Fruit fly (Drosophila melanogaster): ENCODE data around the gene elm.

The elm gene

dm6 chr3R:5660198-5660893, 5.7 kb upstream of the elm start, which contains the start of gene Wdr33 (continued):
- TF ChIP-seq CG10979 (tag; optimal IDR thresholded peaks at IDR 0.05) (no peak), HLH4C (GFP tag; IDR thresholded peaks at IDR 0.05; ENCODE audit: partially characterized antibody) (peak; percentile 84), CG13287 (GFP tag; IDR thresholded peaks at IDR 0.05; ENCODE audit: partially characterized antibody) (peak; percentile 89), grau (tag; optimal IDR thresholded peaks at IDR 0.05) (peak; percentile 42), Bdp1 (GFP tag; optimal IDR thresholded peaks at IDR 0.05) (no peak), CG7963 (GFP tag; IDR thresholded peaks at IDR 0.05; ENCODE audit: partially characterized antibody) (peak; percentile 83), Pdp1 (GFP tag; optimal IDR thresholded peaks at IDR 0.05) (peak in 1 of 2 experiments; percentile 0), CG3065 (GFP tag; optimal IDR thresholded peaks at IDR 0.05) (no peak), esg (GFP tag; conservative IDR thresholded peaks at IDR 0.05) (0 out of 2 replicates have a peak, but pooled peaks have one; percentile 44), zfh1 (GFP tag; IDR thresholded peaks at IDR 0.05) (no peak), Nf-YC (tag; optimal IDR thresholded peaks at IDR 0.05) (peak; percentile 31), Hmr (GFP tag; optimal IDR thresholded peaks at IDR 0.05) (peak; percentile 60), CG17385 (GFP tag; optimal IDR thresholded peaks at IDR 0.05) (peak; percentile 36), CG2116 (GFP tag; optimal IDR thresholded peaks at IDR 0.05) (peak; percentile 39), eyg (GFP tag; optimal IDR thresholded peaks at IDR 0.05) (no peak), CG14965 (GFP tag; optimal IDR thresholded peaks at IDR 0.05; ENCODE audit: borderline replicate concordance) (no peak), HLH3B (GFP tag; IDR thresholded peaks at IDR 0.05) (peak; percentile 30; the same call in 1 of the 2 replicates), mam (GFP tag; optimal IDR thresholded peaks at IDR 0.05) (no peak), CG6791 (GFP tag; IDR thresholded peaks at IDR 0.05; ENCODE audit: partially characterized antibody) (peak; percentile 91), al (GFP tag; IDR thresholded peaks at IDR 0.05) (peak; percentile 28; the same call in 1 of the 2 replicates), CoRest (tag; optimal IDR thresholded peaks at IDR 0.05) (peak; percentile 71), CG12104 (GFP tag; optimal IDR thresholded peaks at IDR 0.05) (peak; percentile 27)

DNA sequence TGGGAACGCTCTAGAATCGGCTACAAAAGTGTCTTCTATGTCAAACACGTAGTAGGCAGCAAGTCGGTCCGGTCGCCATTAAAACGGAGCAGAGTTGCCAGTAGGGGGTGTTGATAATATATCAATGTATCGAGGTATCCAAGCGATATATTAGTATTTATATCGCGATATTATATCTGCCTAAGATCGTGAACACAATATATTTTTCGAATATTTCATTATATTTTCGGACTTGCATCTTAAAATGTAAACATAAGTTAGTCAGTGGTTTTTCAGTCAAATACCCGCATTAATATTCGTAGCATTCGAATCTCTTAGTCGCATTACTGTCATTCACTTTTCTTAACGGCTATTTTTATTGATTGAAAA, 5.2 kb upstream of the elm start, which contains the start of gene CG2182:
Gene CG2182 (minus strand): TSS at position 84 of the 369 bp plus-strand sequence.
- TF ChIP-seq CG2120 (GFP tag; optimal IDR thresholded peaks at IDR 0.05) (peak; percentile 31), CG3995 (GFP tag; optimal IDR thresholded peaks at IDR 0.05) (peak; percentile 84), mld (GFP tag; IDR thresholded peaks at IDR 0.05; ENCODE audit: partially characterized antibody) (peak; percentile 58; the same call in 2 of the 3 replicates), CG34224 (GFP tag; IDR thresholded peaks at IDR 0.05; ENCODE audit: partially characterized antibody) (peak; percentile 9), CG16863 (GFP tag; optimal IDR thresholded peaks at IDR 0.05) (no peak), Dref (GFP tag; IDR thresholded peaks at IDR 0.05) (peak; percentile 56), HLH54F (GFP tag; optimal IDR thresholded peaks at IDR 0.05) (no peak), Bdp1 (GFP tag; optimal IDR thresholded peaks at IDR 0.05) (no peak), vnd (GFP tag; IDR thresholded peaks at IDR 0.05; ENCODE audit: partially characterized antibody) (peak; percentile 42), CG1529 (GFP tag; optimal IDR thresholded peaks at IDR 0.05) (no peak), dysf (GFP tag; IDR thresholded peaks at IDR 0.05) (peak; percentile 54; the same call in 2 of the 3 replicates), CG42726 (GFP tag; IDR thresholded peaks at IDR 0.05; ENCODE audit: partially characterized antibody) (peak; percentile 80), Dad (GFP tag; optimal IDR thresholded peaks at IDR 0.05) (peak; percentile 0), CG2129 (GFP tag; IDR thresholded peaks at IDR 0.05; ENCODE audit: partially characterized antibody) (peak; percentile 39; the same call in 1 of the 2 replicates), CG8359 (GFP tag; optimal IDR thresholded peaks at IDR 0.05; ENCODE audit: borderline replicate concordance) (no peak), CG18764 (GFP tag; optimal IDR thresholded peaks at IDR 0.05) (peak; percentile 25), cad (GFP tag; optimal IDR thresholded peaks at IDR 0.05) (no peak), gfzf (GFP tag; optimal IDR thresholded peaks at IDR 0.05) (peak; percentile 19), trem (tag; optimal IDR thresholded peaks at IDR 0.05) (peak; percentile 33), Lim3 (GFP tag; IDR thresholded peaks at IDR 0.05) (no peak), CG1792 (GFP tag; optimal IDR thresholded peaks at IDR 0.05) (peak; percentile 8), CG7963 (GFP tag; IDR thresholded peaks at IDR 0.05; ENCODE audit: partially characterized antibody) (peak; percentile 65; the same call in 2 of the 3 replicates), Bgb (GFP tag; IDR thresholded peaks at IDR 0.05; ENCODE audit: partially characterized antibody) (peak; percentile 77), hb (GFP tag; IDR thresholded peaks at IDR 0.05; ENCODE audit: partially characterized antibody) (peak; percentile 55), Blimp-1 (GFP tag; optimal IDR thresholded peaks at IDR 0.05) (no peak), amos (GFP tag; IDR thresholded peaks at IDR 0.05; ENCODE audit: partially characterized antibody) (peak; percentile 86), Sry-δ (GFP tag; optimal IDR thresholded peaks at IDR 0.05) (peak; percentile 53)

All from whole organism, embryonic.